Fruit fly (Drosophila melanogaster) whole organism, embryonic: ENCODE results near the gene Dnaaf4.

Source experiments
- B-H1 ChIP-seq: fragments of 200-800 bp; sonication (Bioruptor generic); IDR thresholded peaks from 3 replicates; pipeline ENCODE4 v1.3.6; 2022; ENCODE audit warnings: missing biosample characterization, missing genetic modification characterization
- CG1024 ChIP-seq: fragments of 200-800 bp; sonication (Bioruptor generic); IDR thresholded peaks from 2 replicates; pipeline ENCODE4 v1.3.6; 2022; ENCODE audit warnings: missing biosample characterization, missing genetic modification characterization
- CG10366 ChIP-seq: fragments of 200-800 bp; sonication (Bioruptor generic); IDR thresholded peaks from 2 replicates; pipeline ENCODE4 v1.3.6; 2022; ENCODE audit warnings: missing biosample characterization, missing genetic modification characterization
- CG10431 ChIP-seq: fragments of 200-800 bp; sonication (Bioruptor generic); optimal IDR thresholded peaks from 3 replicates; lab custom pipeline; 2018; ENCODE audit warnings: missing biosample characterization, mild to moderate bottlenecking, missing genetic modification characterization
- CG10654 ChIP-seq: fragments of 200-800 bp; sonication (Bioruptor generic); optimal IDR thresholded peaks from 2 replicates; lab custom pipeline; 2016; ENCODE audit warnings: missing biosample characterization, missing genetic modification characterization
- CG10979 ChIP-seq: fragments of 200-800 bp; sonication (Bioruptor generic); optimal IDR thresholded peaks from 2 replicates; lab custom pipeline; 2018; ENCODE audit warnings: missing biosample characterization, mild to moderate bottlenecking, missing genetic modification characterization, moderate library complexity
- CG12769 ChIP-seq: fragments of 200-800 bp; sonication (Bioruptor generic); optimal IDR thresholded peaks from 2 replicates; lab custom pipeline; 2019; ENCODE audit warnings: missing biosample characterization, mild to moderate bottlenecking, missing genetic modification characterization, moderate library complexity
- CG15696 ChIP-seq: fragments of 200-800 bp; sonication (Bioruptor generic); optimal IDR thresholded peaks from 2 replicates; lab custom pipeline; 2019; ENCODE audit warnings: missing biosample characterization, mild to moderate bottlenecking, missing genetic modification characterization, moderate library complexity
- CG16779 ChIP-seq: fragments of 200-800 bp; sonication (Bioruptor generic); IDR thresholded peaks from 2 replicates; pipeline ENCODE4 v1.3.6; 2022; ENCODE audit warnings: missing biosample characterization, missing genetic modification characterization
- CG17359 ChIP-seq: fragments of 200-800 bp; sonication (Bioruptor generic); optimal IDR thresholded peaks from 3 replicates; lab custom pipeline; 2018; ENCODE audit warnings: missing biosample characterization, mild to moderate bottlenecking, missing genetic modification characterization, moderate library complexity
- CG17912 ChIP-seq: fragments of 200-800 bp; sonication (Bioruptor generic); optimal IDR thresholded peaks from 2 replicates; lab custom pipeline; 2018; ENCODE audit warnings: missing biosample characterization, mild to moderate bottlenecking, missing genetic modification characterization
- CG18764 ChIP-seq: fragments of 200-800 bp; sonication (Bioruptor generic); optimal IDR thresholded peaks from 3 replicates; lab custom pipeline; 2016; ENCODE audit warnings: missing biosample characterization, missing genetic modification characterization
- CG2116 ChIP-seq: fragments of 200-800 bp; sonication (Bioruptor generic); optimal IDR thresholded peaks from 3 replicates; lab custom pipeline; 2018; ENCODE audit warnings: missing biosample characterization, mild to moderate bottlenecking, missing genetic modification characterization
- CG33557 ChIP-seq: fragments of 200-800 bp; sonication (Bioruptor generic); optimal IDR thresholded peaks from 2 replicates; lab custom pipeline; 2019; ENCODE audit warnings: missing biosample characterization, mild to moderate bottlenecking, missing genetic modification characterization, moderate library complexity
- CG3726 ChIP-seq: fragments of 200-800 bp; sonication (Bioruptor generic); IDR thresholded peaks from 3 replicates; pipeline ENCODE4, ENCODE4 v1.3.6; 2022; ENCODE audit warnings: missing biosample characterization, missing genetic modification characterization
- CG3838 ChIP-seq: fragments of 200-800 bp; sonication (Bioruptor generic); optimal IDR thresholded peaks from 3 replicates; lab custom pipeline; 2016; ENCODE audit warnings: missing biosample characterization, missing genetic modification characterization
- CG6272 ChIP-seq: fragments of 200-800 bp; sonication (Bioruptor generic); IDR thresholded peaks from 2 replicates; pipeline ENCODE4 v1.3.6; 2022; ENCODE audit warnings: missing biosample characterization, missing genetic modification characterization
- CG7745 ChIP-seq: fragments of 200-800 bp; sonication (Bioruptor generic); optimal IDR thresholded peaks from 2 replicates; lab custom pipeline; 2018; ENCODE audit warnings: missing biosample characterization, mild to moderate bottlenecking, missing genetic modification characterization, moderate library complexity
- CG8359 ChIP-seq: fragments of 200-800 bp; sonication (Bioruptor generic); optimal IDR thresholded peaks from 2 replicates; lab custom pipeline; 2017; ENCODE audit warnings: missing biosample characterization, mild to moderate bottlenecking, missing genetic modification characterization, borderline replicate concordance
- Dref ChIP-seq: fragments of 200-800 bp; sonication (Bioruptor generic); IDR thresholded peaks from 2 replicates; pipeline ENCODE4 v1.3.6; 2022; ENCODE audit warnings: missing biosample characterization, missing genetic modification characterization
- E2f2 ChIP-seq: fragments of 200-800 bp; sonication (Bioruptor generic); IDR thresholded peaks from 2 replicates; pipeline ENCODE4 v1.3.6; 2022; ENCODE audit warnings: missing biosample characterization, missing genetic modification characterization
- Eip74EF ChIP-seq, 2 experiments: fragments of 200-800 bp in 1 of 2; fragments of >200 bp in 1 of 2; sonication (Bioruptor generic) in 1 of 2; optimal IDR thresholded peaks; 2 replicates each; lab custom pipeline; 2017 to 2019; ENCODE audit warnings: missing biosample characterization in 2 of 2, missing genetic modification characterization in 2 of 2, mild to moderate bottlenecking in 1 of 2, moderate library complexity in 1 of 2
- Elba2 ChIP-seq: fragments of 200-800 bp; sonication (Bioruptor generic); optimal IDR thresholded peaks from 3 replicates; lab custom pipeline; 2016; ENCODE audit warnings: missing biosample characterization, missing genetic modification characterization
- H15 ChIP-seq: fragments of 200-800 bp; sonication (Bioruptor generic); IDR thresholded peaks from 3 replicates; pipeline ENCODE4 v1.3.6; 2022; ENCODE audit warnings: missing biosample characterization, missing genetic modification characterization
- Hey ChIP-seq: fragments of 200-800 bp; sonication (Bioruptor generic); optimal IDR thresholded peaks from 3 replicates; lab custom pipeline; 2018; ENCODE audit warnings: missing biosample characterization, mild to moderate bottlenecking, missing genetic modification characterization
- HmgZ ChIP-seq: fragments of 200-800 bp; sonication (Bioruptor generic); optimal IDR thresholded peaks from 2 replicates; lab custom pipeline; 2018; ENCODE audit warnings: missing biosample characterization, mild to moderate bottlenecking, missing genetic modification characterization
- Stat92E ChIP-seq, 3 experiments: fragments of >200 bp in 2 of 3; fragments of 200-800 bp in 1 of 3; sonication (Bioruptor generic) in 1 of 3; optimal IDR thresholded peaks; 2 replicates each; lab custom pipeline; 2017 to 2019; ENCODE audit warnings: missing biosample characterization in 3 of 3, missing genetic modification characterization in 3 of 3, mild to moderate bottlenecking in 1 of 3, moderate library complexity in 1 of 3
- abd-A ChIP-seq: fragments of 200-800 bp; sonication (Bioruptor generic); optimal IDR thresholded peaks from 3 replicates; lab custom pipeline; 2019; ENCODE audit warnings: missing biosample characterization, mild to moderate bottlenecking, missing genetic modification characterization, moderate library complexity
- al ChIP-seq: fragments of 200-800 bp; sonication (Bioruptor generic); IDR thresholded peaks from 2 replicates; pipeline ENCODE4 v1.3.6; 2022; ENCODE audit warnings: missing biosample characterization, missing genetic modification characterization
- az2 ChIP-seq: fragments of 200-800 bp; sonication (Bioruptor generic); optimal IDR thresholded peaks from 3 replicates; lab custom pipeline; 2016; ENCODE audit warnings: missing biosample characterization, missing genetic modification characterization
- chinmo ChIP-seq: fragments of 200-800 bp; sonication (Bioruptor generic); IDR thresholded peaks from 4 replicates; pipeline ENCODE4 v1.3.6; 2022; ENCODE audit warnings: missing biosample characterization, missing genetic modification characterization; ENCODE audit not compliant: partially characterized antibody
- chm ChIP-seq: fragments of 200-800 bp; sonication (Bioruptor generic); IDR thresholded peaks from 2 replicates; pipeline ENCODE4 v1.3.6; 2022; ENCODE audit warnings: missing biosample characterization, missing genetic modification characterization
- dan ChIP-seq: fragments of 200-800 bp; sonication (Bioruptor generic); IDR thresholded peaks from 2 replicates; pipeline ENCODE4 v1.3.6; 2022; ENCODE audit warnings: missing biosample characterization, missing genetic modification characterization
- dysf ChIP-seq: fragments of 200-800 bp; sonication (Bioruptor generic); IDR thresholded peaks from 3 replicates; pipeline ENCODE4 v1.3.6; 2022; ENCODE audit warnings: missing biosample characterization, missing genetic modification characterization
- emc ChIP-seq: fragments of 200-800 bp; sonication (Bioruptor generic); optimal IDR thresholded peaks from 2 replicates; lab custom pipeline; 2016; ENCODE audit warnings: missing biosample characterization, missing genetic modification characterization
- gcm2 ChIP-seq: fragments of 200-800 bp; sonication (Bioruptor generic); optimal IDR thresholded peaks from 2 replicates; lab custom pipeline; 2016; ENCODE audit warnings: missing biosample characterization, missing genetic modification characterization
- hkb ChIP-seq, 2 experiments: fragments of 200-800 bp in 1 of 2; fragments of >200 bp in 1 of 2; sonication (Bioruptor generic) in 1 of 2; IDR thresholded peaks in 1 of 2; optimal IDR thresholded peaks in 1 of 2; 2 replicates each; pipeline versions ENCODE4 v1.3.6 to Lab custom; 2017 to 2022; ENCODE audit warnings: missing biosample characterization in 1 of 2, missing genetic modification characterization in 1 of 2
- knrl ChIP-seq: fragments of 200-800 bp; sonication (Bioruptor generic); IDR thresholded peaks from 3 replicates; pipeline ENCODE4 v1.3.6; 2022; ENCODE audit warnings: missing biosample characterization, missing genetic modification characterization; ENCODE audit not compliant: partially characterized antibody
- lilli ChIP-seq: fragments of 200-800 bp; sonication (Bioruptor generic); optimal IDR thresholded peaks from 3 replicates; lab custom pipeline; 2016; ENCODE audit warnings: missing biosample characterization, missing genetic modification characterization
- nerfin-2 ChIP-seq: fragments of 200-800 bp; sonication (Bioruptor generic); IDR thresholded peaks from 2 replicates; pipeline ENCODE4 v1.3.6; 2022; ENCODE audit warnings: missing biosample characterization, missing genetic modification characterization; ENCODE audit not compliant: partially characterized antibody
- pum ChIP-seq: fragments of 200-800 bp; sonication (Bioruptor generic); optimal IDR thresholded peaks from 2 replicates; lab custom pipeline; 2016; ENCODE audit warnings: missing biosample characterization, missing genetic modification characterization
- repo ChIP-seq: fragments of 200-800 bp; sonication (Bioruptor generic); optimal IDR thresholded peaks from 2 replicates; lab custom pipeline; 2016; ENCODE audit warnings: missing biosample characterization, missing genetic modification characterization
- run ChIP-seq: fragments of 200-800 bp; sonication (Bioruptor generic); optimal IDR thresholded peaks from 3 replicates; lab custom pipeline; 2018; ENCODE audit warnings: missing biosample characterization, mild to moderate bottlenecking, missing genetic modification characterization
- sc ChIP-seq, 3 experiments: fragments of >200 bp in 2 of 3; fragments of 200-800 bp in 1 of 3; sonication (Bioruptor generic) in 1 of 3; optimal IDR thresholded peaks; 2 replicates in 2 of 3; 3 replicates in 1 of 3; lab custom pipeline; 2017; ENCODE audit warnings: mild to moderate bottlenecking in 1 of 3, missing biosample characterization in 1 of 3, missing genetic modification characterization in 1 of 3, missing genetic modification reagents in 1 of 3
- sens ChIP-seq: fragments of 200-800 bp; sonication (Bioruptor generic); peaks from one replicate; lab custom pipeline; 2016; ENCODE audit warnings: missing biosample characterization, missing genetic modification characterization
- so ChIP-seq: fragments of 200-800 bp; sonication (Bioruptor generic); IDR thresholded peaks from 3 replicates; pipeline ENCODE4 v1.3.6; 2022; ENCODE audit warnings: missing biosample characterization, missing genetic modification characterization
- stwl ChIP-seq: fragments of 200-800 bp; sonication (Bioruptor generic); optimal IDR thresholded peaks from 3 replicates; lab custom pipeline; 2018; ENCODE audit warnings: missing biosample characterization, mild to moderate bottlenecking, missing genetic modification characterization, moderate library complexity
- trem ChIP-seq: fragments of 200-800 bp; optimal IDR thresholded peaks from 3 replicates; lab custom pipeline; 2019; ENCODE audit warnings: missing biosample characterization, mild to moderate bottlenecking, missing genetic modification characterization, moderate library complexity
- usp ChIP-seq: fragments of >200 bp; optimal IDR thresholded peaks from 2 replicates; lab custom pipeline; 2017; ENCODE audit warnings: missing biosample characterization, missing genetic modification characterization

The Dnaaf4 gene

DNA sequence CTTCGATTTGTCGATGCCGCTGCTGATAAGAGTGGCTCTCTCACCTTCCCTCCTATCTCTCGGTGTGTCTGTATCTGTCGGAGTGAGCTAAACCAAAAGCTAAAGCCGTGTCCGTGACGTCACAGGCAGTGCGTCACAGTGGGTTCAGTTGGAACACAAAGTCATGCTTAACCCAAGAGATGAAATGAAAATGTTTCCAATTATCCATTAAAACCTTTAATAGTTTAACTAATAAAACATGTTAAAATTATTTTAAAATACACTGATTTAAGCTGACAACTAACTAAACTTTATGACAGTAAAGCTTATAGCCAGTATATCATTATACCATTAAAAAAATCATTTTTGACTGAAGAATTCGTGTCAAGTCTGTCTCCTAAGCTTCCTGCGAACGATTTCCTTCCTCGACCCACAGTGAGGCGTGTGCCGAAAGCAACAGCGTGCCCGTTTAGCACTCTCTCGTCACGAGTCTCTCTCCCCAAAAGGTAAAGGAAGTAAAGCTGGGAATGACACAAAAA lies 8.4 kb downstream of the Dnaaf4 start, which contains the start of gene Idua (continued):
- TF ChIP-seq trem: peak; percentile 36
- no peak for TF ChIP-seq dan
- peak; percentile 69 for TF ChIP-seq CG17359 (tag; lab: Kevin White, UChicago)
- no peak for TF ChIP-seq CG1024 (GFP tag; lab: Robert Waterston, UW)
- no peak for TF ChIP-seq abd-A
- TF ChIP-seq hkb (optimal IDR thresholded peaks at IDR 0.05; lab: Kevin White, UChicago): no peak
- peak; percentile 81 for TF ChIP-seq hkb (GFP tag; IDR thresholded peaks at IDR 0.05; lab: Robert Waterston, UW)
- TF ChIP-seq chinmo (GFP tag; lab: Robert Waterston, UW): 0 out of 4 replicates have a peak, but pooled peaks have one; percentile 48
- peak; percentile 25; the same call in 1 of the 2 replicates for TF ChIP-seq CG10366
- no peak for TF ChIP-seq Elba2 (GFP tag; lab: Kevin White, UChicago)
- no peak for TF ChIP-seq CG16779 (GFP tag; lab: Robert Waterston, UW)
- no peak for TF ChIP-seq CG18764
- no peak for TF ChIP-seq CG8359 (GFP tag; lab: Kevin White, UChicago)
- peak; percentile 58 for TF ChIP-seq HmgZ
- no peak for TF ChIP-seq repo (GFP tag; lab: Kevin White, UChicago)
- peak in 1 of 3 experiments; percentile 9 for TF ChIP-seq Stat92E (GFP tag; optimal IDR thresholded peaks at IDR 0.05; lab: Kevin White, UChicago)
- peak; percentile 65 for TF ChIP-seq Hey (tag; lab: Kevin White, UChicago)
- peak; percentile 29 for TF ChIP-seq run (tag; lab: Kevin White, UChicago)
- TF ChIP-seq CG17912: no peak
- TF ChIP-seq pum: no peak
- TF ChIP-seq CG7745 (tag; lab: Kevin White, UChicago): no peak
- peak; percentile 66; the same call in 2 of the 3 replicates for TF ChIP-seq dysf (GFP tag; lab: Robert Waterston, UW)
- TF ChIP-seq CG10654 (GFP tag; lab: Kevin White, UChicago): peak; percentile 24
- TF ChIP-seq usp (GFP tag; lab: Kevin White, UChicago): no peak
- TF ChIP-seq nerfin-2 (GFP tag; lab: Robert Waterston, UW): no peak
- TF ChIP-seq CG15696 (tag; lab: Kevin White, UChicago): no peak
- TF ChIP-seq E2f2: peak; percentile 33; the same call in 1 of the 2 replicates
- TF ChIP-seq stwl (tag; lab: Kevin White, UChicago): no peak
- TF ChIP-seq CG10431: no peak
- TF ChIP-seq B-H1 (GFP tag; lab: Robert Waterston, UW): peak; percentile 16; the same call in 1 of the 3 replicates
- no peak for TF ChIP-seq CG3838 (GFP tag; lab: Kevin White, UChicago)
- peak; percentile 61; the same call in 1 of the 3 replicates for TF ChIP-seq so
- TF ChIP-seq CG3726 (GFP tag; lab: Robert Waterston, UW): no peak
- peak; percentile 39; the same call in 1 of the 2 replicates for TF ChIP-seq al (GFP tag; lab: Robert Waterston, UW)
- 0 out of 3 replicates have a peak, but pooled peaks have one; percentile 42 for TF ChIP-seq H15
- TF ChIP-seq az2 (GFP tag; lab: Kevin White, UChicago): peak; percentile 58
- TF ChIP-seq Eip74EF (GFP tag; optimal IDR thresholded peaks at IDR 0.05; lab: Kevin White, UChicago): no peak
- peak; percentile 69 for TF ChIP-seq lilli (GFP tag; lab: Kevin White, UChicago)
- TF ChIP-seq sc (optimal IDR thresholded peaks at IDR 0.05; lab: Kevin White, UChicago): no peak
- peak; percentile 17 for TF ChIP-seq sc (GFP tag; optimal IDR thresholded peaks at IDR 0.05; lab: Kevin White, UChicago)
- no peak for TF ChIP-seq Dref
- no peak for TF ChIP-seq CG6272 (GFP tag; lab: Robert Waterston, UW)
- peak; percentile 73 for TF ChIP-seq CG10979 (tag; lab: Kevin White, UChicago)
- no peak for TF ChIP-seq chm
- no peak for TF ChIP-seq gcm2 (GFP tag; lab: Kevin White, UChicago)
- no peak for TF ChIP-seq emc (GFP tag; lab: Kevin White, UChicago)
- peak; percentile 90 for TF ChIP-seq sens (GFP tag; lab: Kevin White, UChicago)
- no peak for TF ChIP-seq CG12769 (tag; lab: Kevin White, UChicago)
- TF ChIP-seq CG2116 (GFP tag; lab: Kevin White, UChicago): peak; percentile 22
- no peak for TF ChIP-seq knrl (GFP tag; lab: Robert Waterston, UW)
- TF ChIP-seq CG33557 (GFP tag; lab: Kevin White, UChicago): no peak
